Fruit fly (Drosophila melanogaster) whole organism, embryonic: Measurements from ENCODE around the gene CG6126.
A peak's percentile ranks its signal among the peaks of the same experiment; 100 is the strongest.

Source experiments
- Abd-B ChIP-seq: fragments of 200-800 bp; sonication (Bioruptor generic); optimal IDR thresholded peaks from 2 replicates; lab custom pipeline; 2018; ENCODE audit warnings: missing biosample characterization, mild to moderate bottlenecking, missing genetic modification characterization, moderate library complexity
- CG1233 ChIP-seq: fragments of 200-800 bp; sonication (Bioruptor generic); optimal IDR thresholded peaks from 4 replicates; lab custom pipeline; 2018; ENCODE audit warnings: missing biosample characterization, mild to moderate bottlenecking, missing genetic modification characterization
- CG13296 ChIP-seq: fragments of 200-800 bp; sonication (Bioruptor generic); optimal IDR thresholded peaks from 3 replicates; lab custom pipeline; 2018; ENCODE audit warnings: missing biosample characterization, mild to moderate bottlenecking, missing genetic modification characterization
- CG14441 ChIP-seq: fragments of 200-800 bp; sonication (Bioruptor generic); IDR thresholded peaks from 2 replicates; pipeline ENCODE4 v1.3.6; 2022; ENCODE audit warnings: missing biosample characterization, missing genetic modification characterization
- CG15073 ChIP-seq: fragments of 200-800 bp; sonication (Bioruptor generic); optimal IDR thresholded peaks from 2 replicates; lab custom pipeline; 2016; ENCODE audit warnings: missing biosample characterization, missing genetic modification characterization
- CG15514 ChIP-seq: fragments of 200-800 bp; sonication (Bioruptor generic); optimal IDR thresholded peaks from 3 replicates; lab custom pipeline; 2017; ENCODE audit warnings: missing biosample characterization, missing genetic modification characterization, mild to moderate bottlenecking, moderate library complexity, missing genetic modification reagents
- CG17912 ChIP-seq: fragments of 200-800 bp; sonication (Bioruptor generic); optimal IDR thresholded peaks from 2 replicates; lab custom pipeline; 2018; ENCODE audit warnings: missing biosample characterization, mild to moderate bottlenecking, missing genetic modification characterization
- CG18262 ChIP-seq: fragments of 200-800 bp; optimal IDR thresholded peaks from 3 replicates; lab custom pipeline; 2019; ENCODE audit warnings: missing biosample characterization, mild to moderate bottlenecking, missing genetic modification characterization, moderate library complexity
- CG18619 ChIP-seq: fragments of 200-800 bp; sonication (Bioruptor generic); optimal IDR thresholded peaks from 3 replicates; lab custom pipeline; 2017; ENCODE audit warnings: missing biosample characterization, mild to moderate bottlenecking, missing genetic modification characterization
- CG2712 ChIP-seq: fragments of 200-800 bp; optimal IDR thresholded peaks from 3 replicates; lab custom pipeline; 2019; ENCODE audit warnings: missing biosample characterization, mild to moderate bottlenecking, missing genetic modification characterization, moderate library complexity
- CG3065 ChIP-seq: fragments of 200-800 bp; sonication (Bioruptor generic); optimal IDR thresholded peaks from 2 replicates; lab custom pipeline; 2016; ENCODE audit warnings: missing biosample characterization, missing genetic modification characterization
- CG32772 ChIP-seq: fragments of 200-800 bp; sonication (Bioruptor generic); IDR thresholded peaks from 2 replicates; pipeline ENCODE4 v1.3.6; 2022; ENCODE audit warnings: missing biosample characterization, missing genetic modification characterization
- CG33213 ChIP-seq: fragments of 200-800 bp; sonication (Bioruptor generic); optimal IDR thresholded peaks from 3 replicates; lab custom pipeline; 2016; ENCODE audit warnings: missing biosample characterization, missing genetic modification characterization
- CG4282 ChIP-seq: fragments of 200-800 bp; sonication (Bioruptor generic); optimal IDR thresholded peaks from 2 replicates; lab custom pipeline; 2016; ENCODE audit warnings: missing biosample characterization, missing genetic modification characterization
- CG4328 ChIP-seq: fragments of 200-800 bp; sonication (Bioruptor generic); optimal IDR thresholded peaks from 3 replicates; lab custom pipeline; 2017; ENCODE audit warnings: missing biosample characterization, missing genetic modification reagents, missing genetic modification characterization
- CG4360 ChIP-seq: fragments of 200-800 bp; sonication (Bioruptor generic); IDR thresholded peaks from 2 replicates; pipeline ENCODE4 v1.3.6; 2022; ENCODE audit warnings: missing biosample characterization, missing genetic modification characterization
- CG43689 ChIP-seq: fragments of 200-800 bp; sonication (Bioruptor generic); IDR thresholded peaks from 2 replicates; pipeline ENCODE4 v1.3.6; 2022; ENCODE audit warnings: missing biosample characterization, missing genetic modification characterization
- CG6654 ChIP-seq: fragments of 200-800 bp; sonication (Bioruptor generic); optimal IDR thresholded peaks from 2 replicates; lab custom pipeline; 2017; ENCODE audit warnings: missing biosample characterization, mild to moderate bottlenecking, missing genetic modification characterization
- CG6791 ChIP-seq: fragments of 200-800 bp; sonication (Bioruptor generic); IDR thresholded peaks from 3 replicates; pipeline ENCODE4 v1.3.6; 2022; ENCODE audit warnings: missing biosample characterization, missing genetic modification characterization; ENCODE audit not compliant: partially characterized antibody
- CG6854 ChIP-seq: fragments of 200-800 bp; sonication (Bioruptor generic); optimal IDR thresholded peaks from 3 replicates; lab custom pipeline; 2017; ENCODE audit warnings: missing biosample characterization, mild to moderate bottlenecking, missing genetic modification characterization
- CG8089 ChIP-seq: fragments of 200-800 bp; sonication (Bioruptor generic); optimal IDR thresholded peaks from 3 replicates; lab custom pipeline; 2016; ENCODE audit warnings: missing biosample characterization, missing genetic modification characterization
- CG8388 ChIP-seq: fragments of 200-800 bp; sonication (Bioruptor generic); optimal IDR thresholded peaks from 2 replicates; lab custom pipeline; 2019; ENCODE audit warnings: missing biosample characterization, mild to moderate bottlenecking, missing genetic modification characterization, moderate library complexity
- CG9609 ChIP-seq: fragments of 200-800 bp; sonication (Bioruptor generic); optimal IDR thresholded peaks from 3 replicates; lab custom pipeline; 2016; ENCODE audit warnings: missing biosample characterization, missing genetic modification characterization
- Deaf1 ChIP-seq: fragments of 200-800 bp; optimal IDR thresholded peaks from 3 replicates; lab custom pipeline; 2019; ENCODE audit warnings: missing biosample characterization, mild to moderate bottlenecking, missing genetic modification characterization, moderate library complexity
- Fer2 ChIP-seq: fragments of 200-800 bp; sonication (Bioruptor generic); optimal IDR thresholded peaks from 2 replicates; lab custom pipeline; 2018; ENCODE audit warnings: missing biosample characterization, mild to moderate bottlenecking, missing genetic modification characterization, moderate library complexity
- GATAe ChIP-seq: fragments of 200-800 bp; sonication (Bioruptor generic); conservative IDR thresholded peaks from 2 replicates; pipeline ENCODE4 v1.3.6; 2022; ENCODE audit warnings: missing biosample characterization, missing genetic modification characterization
- Hmr ChIP-seq: fragments of 200-800 bp; sonication (Bioruptor generic); optimal IDR thresholded peaks from 3 replicates; lab custom pipeline; 2017; ENCODE audit warnings: mild to moderate bottlenecking, missing biosample characterization, missing genetic modification reagents, missing genetic modification characterization
- Hr3 ChIP-seq: fragments of 200-800 bp; sonication (Bioruptor generic); optimal IDR thresholded peaks from 3 replicates; lab custom pipeline; 2016; ENCODE audit warnings: missing biosample characterization, missing genetic modification characterization
- Jarid2 ChIP-seq: fragments of 200-800 bp; sonication (Bioruptor generic); optimal IDR thresholded peaks from 3 replicates; lab custom pipeline; 2017; ENCODE audit warnings: mild to moderate bottlenecking, missing biosample characterization, missing genetic modification reagents, missing genetic modification characterization
- Lhr ChIP-seq: fragments of 200-800 bp; sonication (Bioruptor generic); optimal IDR thresholded peaks from 3 replicates; lab custom pipeline; 2017; ENCODE audit warnings: mild to moderate bottlenecking, missing biosample characterization, missing genetic modification reagents, missing genetic modification characterization
- Nf-YB ChIP-seq: fragments of 200-800 bp; sonication (Bioruptor generic); optimal IDR thresholded peaks from 3 replicates; lab custom pipeline; 2019; ENCODE audit warnings: missing biosample characterization, mild to moderate bottlenecking, missing genetic modification characterization, moderate library complexity
- Six4 ChIP-seq: fragments of 200-800 bp; sonication (Bioruptor generic); optimal IDR thresholded peaks from 2 replicates; lab custom pipeline; 2016; ENCODE audit warnings: missing biosample characterization, missing genetic modification characterization
- Sox100B ChIP-seq: fragments of 200-800 bp; sonication (Bioruptor generic); optimal IDR thresholded peaks from 3 replicates; lab custom pipeline; 2018; ENCODE audit warnings: missing biosample characterization, mild to moderate bottlenecking, missing genetic modification characterization
- Stat92E ChIP-seq, 3 experiments: fragments of >200 bp in 2 of 3; fragments of 200-800 bp in 1 of 3; sonication (Bioruptor generic) in 1 of 3; optimal IDR thresholded peaks; 2 replicates each; lab custom pipeline; 2017 to 2019; ENCODE audit warnings: missing biosample characterization in 3 of 3, missing genetic modification characterization in 3 of 3, mild to moderate bottlenecking in 1 of 3, moderate library complexity in 1 of 3
- aop ChIP-seq: fragments of 200-800 bp; sonication (Bioruptor generic); IDR thresholded peaks from 2 replicates; pipeline ENCODE4 v1.3.6; 2022; ENCODE audit warnings: missing biosample characterization, missing genetic modification characterization
- ash1 ChIP-seq: fragments of 200-800 bp; sonication (Bioruptor generic); optimal IDR thresholded peaks from 2 replicates; lab custom pipeline; 2018; ENCODE audit warnings: missing biosample characterization, mild to moderate bottlenecking, missing genetic modification characterization
- bigmax ChIP-seq: fragments of 200-800 bp; sonication (Bioruptor generic); optimal IDR thresholded peaks from 2 replicates; lab custom pipeline; 2018; ENCODE audit warnings: missing biosample characterization, mild to moderate bottlenecking, missing genetic modification characterization
- crp ChIP-seq, 2 experiments: fragments of 200-800 bp; sonication (Bioruptor generic); optimal IDR thresholded peaks; 2 replicates in 1 of 2; 3 replicates in 1 of 2; lab custom pipeline; 2017; ENCODE audit warnings: missing biosample characterization in 2 of 2, missing genetic modification characterization in 2 of 2, mild to moderate bottlenecking in 1 of 2, moderate library complexity in 1 of 2
- emc ChIP-seq: fragments of 200-800 bp; sonication (Bioruptor generic); optimal IDR thresholded peaks from 2 replicates; lab custom pipeline; 2016; ENCODE audit warnings: missing biosample characterization, missing genetic modification characterization
- gcm ChIP-seq: fragments of 200-800 bp; sonication (Bioruptor generic); optimal IDR thresholded peaks from 2 replicates; lab custom pipeline; 2019; ENCODE audit warnings: missing biosample characterization, mild to moderate bottlenecking, missing genetic modification characterization, moderate library complexity
- gem ChIP-seq: fragments of 200-800 bp; sonication (Bioruptor generic); optimal IDR thresholded peaks from 2 replicates; lab custom pipeline; 2019; ENCODE audit warnings: missing biosample characterization, mild to moderate bottlenecking, missing genetic modification characterization, moderate library complexity
- gfzf ChIP-seq: fragments of 200-800 bp; sonication (Bioruptor generic); optimal IDR thresholded peaks from 2 replicates; lab custom pipeline; 2016; ENCODE audit warnings: missing biosample characterization, mild to moderate bottlenecking, missing genetic modification characterization, moderate library complexity
- ham ChIP-seq: fragments of 200-800 bp; sonication (Bioruptor generic); IDR thresholded peaks from 2 replicates; pipeline ENCODE4 v1.3.6; 2022; ENCODE audit warnings: missing biosample characterization, missing genetic modification characterization
- ranshi ChIP-seq: fragments of 200-800 bp; sonication (Bioruptor generic); IDR thresholded peaks from 2 replicates; pipeline ENCODE4 v1.3.6; 2022; ENCODE audit warnings: missing biosample characterization, missing genetic modification characterization
- slp2 ChIP-seq: fragments of 200-800 bp; sonication (Bioruptor generic); optimal IDR thresholded peaks from 2 replicates; lab custom pipeline; 2016; ENCODE audit warnings: missing biosample characterization, missing genetic modification characterization
- stwl ChIP-seq: fragments of 200-800 bp; sonication (Bioruptor generic); optimal IDR thresholded peaks from 3 replicates; lab custom pipeline; 2018; ENCODE audit warnings: missing biosample characterization, mild to moderate bottlenecking, missing genetic modification characterization, moderate library complexity
- tap ChIP-seq: fragments of 200-800 bp; optimal IDR thresholded peaks from 3 replicates; lab custom pipeline; 2019; ENCODE audit warnings: missing biosample characterization, mild to moderate bottlenecking, missing genetic modification characterization, moderate library complexity
- vfl ChIP-seq: fragments of 200-800 bp; sonication (Bioruptor generic); optimal IDR thresholded peaks from 2 replicates; lab custom pipeline; 2016; ENCODE audit warnings: missing biosample characterization, missing genetic modification characterization

Gene CG6126

dm6 chr3R:16236713-16237641 lies 34.1 kb upstream of the CG6126 start (continued):
- peak; percentile 87 for TF ChIP-seq Jarid2
- peak; percentile 98 for TF ChIP-seq CG13296 (GFP tag; lab: Kevin White, UChicago)
- TF ChIP-seq CG6854 (GFP tag; lab: Kevin White, UChicago) = peak; percentile 95
- TF ChIP-seq tap (tag; lab: Kevin White, UChicago) = peak; percentile 99
- no peak for TF ChIP-seq bigmax (GFP tag; lab: Kevin White, UChicago)
- peak in 1 of 3 experiments; percentile 98 for TF ChIP-seq Stat92E (GFP tag; optimal IDR thresholded peaks at IDR 0.05; lab: Kevin White, UChicago)
- peak; percentile 97 for TF ChIP-seq CG18619
- peak; percentile 84 for TF ChIP-seq CG15073 (GFP tag; lab: Kevin White, UChicago)
- TF ChIP-seq CG15514 = peak; percentile 92
- TF ChIP-seq gfzf (GFP tag; lab: Kevin White, UChicago) = peak; percentile 3
- peak; percentile 96 for TF ChIP-seq CG1233
- peak; percentile 87 for TF ChIP-seq CG6654 (GFP tag; lab: Kevin White, UChicago)
- TF ChIP-seq Deaf1 (tag; lab: Kevin White, UChicago) = peak; percentile 95
- peak; percentile 92 for TF ChIP-seq CG3065 (GFP tag; lab: Kevin White, UChicago)
- TF ChIP-seq aop (GFP tag; lab: Robert Waterston, UW) = no peak
- TF ChIP-seq CG4328 (GFP tag; lab: Kevin White, UChicago) = peak; percentile 97
- peak; percentile 98 for TF ChIP-seq Sox100B
- peak; percentile 57 for TF ChIP-seq slp2 (GFP tag; lab: Kevin White, UChicago)
- TF ChIP-seq gem (tag; lab: Kevin White, UChicago) = peak; percentile 99
- TF ChIP-seq CG18262 (tag; lab: Kevin White, UChicago) = peak; percentile 99
- TF ChIP-seq CG9609 (GFP tag; lab: Kevin White, UChicago) = peak; percentile 67
- peak; percentile 83 for TF ChIP-seq vfl (GFP tag; lab: Kevin White, UChicago)
- peak in 1 of 2 experiments; percentile 65 for TF ChIP-seq crp (GFP tag; optimal IDR thresholded peaks at IDR 0.05; lab: Kevin White, UChicago)
- no peak for TF ChIP-seq CG32772
- TF ChIP-seq CG43689 (GFP tag; lab: Robert Waterston, UW) = no peak
- peak; percentile 97 for TF ChIP-seq Six4 (GFP tag; lab: Kevin White, UChicago)
- TF ChIP-seq CG8388 = peak; percentile 97
- peak; percentile 98 for TF ChIP-seq gcm (GFP tag; lab: Kevin White, UChicago)
- no peak for TF ChIP-seq ham (GFP tag; lab: Robert Waterston, UW)
- no peak for TF ChIP-seq ranshi (GFP tag; lab: Robert Waterston, UW)
- peak; percentile 97 for TF ChIP-seq Fer2 (tag; lab: Kevin White, UChicago)
- TF ChIP-seq CG2712 (tag; lab: Kevin White, UChicago) = peak; percentile 99
- peak; percentile 49 for TF ChIP-seq stwl
- TF ChIP-seq Nf-YB (GFP tag; lab: Kevin White, UChicago) = peak; percentile 89
- peak; percentile 48 for TF ChIP-seq emc
- no peak for TF ChIP-seq CG4360 (GFP tag; lab: Robert Waterston, UW)
- peak; percentile 91 for TF ChIP-seq CG17912 (GFP tag; lab: Kevin White, UChicago)
- TF ChIP-seq ash1 (GFP tag; lab: Kevin White, UChicago) = peak; percentile 81
- TF ChIP-seq GATAe = no peak
- peak; percentile 63 for TF ChIP-seq CG33213 (GFP tag; lab: Kevin White, UChicago)
- no peak for TF ChIP-seq CG6791
- peak; percentile 69 for TF ChIP-seq CG8089 (GFP tag; lab: Kevin White, UChicago)
- TF ChIP-seq Abd-B (GFP tag; lab: Kevin White, UChicago) = peak; percentile 97
- TF ChIP-seq Lhr (GFP tag; lab: Kevin White, UChicago) = peak; percentile 92
- no peak for TF ChIP-seq CG4282 (GFP tag; lab: Kevin White, UChicago)
- no peak for TF ChIP-seq CG14441 (GFP tag; lab: Robert Waterston, UW)
- TF ChIP-seq Hr3 (GFP tag; lab: Kevin White, UChicago) = peak; percentile 98
- TF ChIP-seq Hmr (GFP tag; lab: Kevin White, UChicago) = peak; percentile 98
